Worm (Caenorhabditis elegans) whole organism, late embryonic: ENCODE data around the gene K06A4.6.

Experiments used
- C08G9.2 ChIP-seq: sonication (generic microtip); optimal IDR thresholded peaks from 2 replicates; lab custom pipeline; 2016; ENCODE audit warnings: mild to moderate bottlenecking, missing genetic modification characterization, moderate library complexity, missing compliant biosample characterization
- T23F11.4 ChIP-seq: fragments of 200-800 bp; sonication (Bioruptor generic); optimal IDR thresholded peaks from 2 replicates; lab custom pipeline; 2018; ENCODE audit warnings: mild to moderate bottlenecking, missing genetic modification characterization, missing compliant biosample characterization
- Y22D7AL.16 ChIP-seq: sonication (generic microtip); optimal IDR thresholded peaks from 2 replicates; lab custom pipeline; 2016; ENCODE audit warnings: missing genetic modification characterization, missing compliant biosample characterization
- ceh-45 ChIP-seq: fragments of 200-800 bp; sonication (Bioruptor generic); IDR thresholded peaks from 2 replicates; pipeline ENCODE4 v1.3.6; 2022; ENCODE audit warnings: missing genetic modification reagents, missing genetic modification characterization, missing compliant biosample characterization
- ceh-9 ChIP-seq: sonication (generic microtip); optimal IDR thresholded peaks from 2 replicates; lab custom pipeline; 2016; ENCODE audit warnings: mild to moderate bottlenecking, missing genetic modification characterization, inconsistent platforms, missing compliant biosample characterization
- fkh-10 ChIP-seq: fragments of 150-350 bp; optimal IDR thresholded peaks from 2 replicates; lab custom pipeline; 2014; ENCODE audit warnings: missing biosample characterization, missing genetic modification reagents, missing genetic modification characterization
- gmeb-2 ChIP-seq: sonication (generic microtip); optimal IDR thresholded peaks from 2 replicates; lab custom pipeline; 2016; ENCODE audit warnings: missing genetic modification characterization, inconsistent platforms, missing compliant biosample characterization
- hlh-30 ChIP-seq: sonication (generic microtip); optimal IDR thresholded peaks from 2 replicates; lab custom pipeline; 2017; ENCODE audit warnings: antibody characterized with exemption, missing genetic modification characterization, missing compliant biosample characterization; ENCODE audit not compliant: insufficient read depth
- nhr-11 ChIP-seq: fragments of 150-350 bp; optimal IDR thresholded peaks from 2 replicates; lab custom pipeline; 2014; ENCODE audit warnings: missing biosample characterization, missing genetic modification characterization
- pqm-1 ChIP-seq: sonication (generic microtip); optimal IDR thresholded peaks from 2 replicates; lab custom pipeline; 2016; ENCODE audit warnings: missing genetic modification characterization, missing compliant biosample characterization
- rnt-1 ChIP-seq: sonication (generic microtip); optimal IDR thresholded peaks from 2 replicates; lab custom pipeline; 2016; ENCODE audit warnings: missing genetic modification characterization, missing compliant biosample characterization
- sox-2 ChIP-seq: fragments of 200-800 bp; sonication (Bioruptor generic); IDR thresholded peaks from 2 replicates; pipeline ENCODE4 v1.3.6; 2022; ENCODE audit warnings: missing genetic modification reagents, missing genetic modification characterization, missing compliant biosample characterization
- sox-4 ChIP-seq: sonication (generic microtip); optimal IDR thresholded peaks from 2 replicates; lab custom pipeline; 2017; ENCODE audit warnings: mild to moderate bottlenecking, missing genetic modification characterization, inconsistent platforms, missing compliant biosample characterization
- ttx-3 ChIP-seq: sonication (generic microtip); optimal IDR thresholded peaks from 2 replicates; lab custom pipeline; 2016; ENCODE audit warnings: missing genetic modification reagents, missing genetic modification characterization, missing compliant biosample characterization

DNA sequence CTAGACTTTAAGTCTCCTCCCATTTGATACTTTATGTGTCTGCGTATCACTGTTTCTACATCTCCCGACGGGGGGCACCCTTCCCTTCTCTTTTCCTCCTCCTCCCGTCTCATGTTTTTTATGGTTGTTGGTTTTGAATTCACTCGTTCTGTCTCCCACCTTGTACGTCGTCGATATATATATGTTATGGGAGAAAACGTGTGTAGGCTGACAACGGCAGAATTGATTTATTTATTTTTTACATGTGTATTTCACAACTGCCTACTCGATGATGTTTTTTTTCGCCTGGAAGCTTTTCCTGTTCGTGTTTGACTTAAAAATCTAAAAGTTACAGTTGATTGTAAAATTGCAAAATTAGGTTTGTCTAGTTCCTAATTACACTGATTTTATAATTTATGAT is 38.0 kb downstream of the K06A4.6 start:
- TF ChIP-seq Y22D7AL.16 (tag; lab: Kevin White, UChicago) (no peak), hlh-30 (tag; lab: Kevin White, UChicago) (no peak), gmeb-2 (no peak), C08G9.2 (tag; lab: Kevin White, UChicago) (no peak), ceh-9 (no peak), rnt-1 (tag; lab: Kevin White, UChicago) (no peak), nhr-11 (tag; lab: Kevin White, UChicago) (no peak), sox-4 (no peak), ceh-45 (GFP tag; lab: Robert Waterston, UW) (no peak), fkh-10 (GFP tag; lab: Kevin White, UChicago) (no peak), T23F11.4 (GFP tag; lab: Kevin White, UChicago) (no peak), sox-2 (no peak), pqm-1 (tag; lab: Kevin White, UChicago) (no peak), ttx-3 (tag; lab: Kevin White, UChicago) (no peak)
